Fruit fly (Drosophila melanogaster) whole organism, embryonic: Measurements from ENCODE around the gene Cdc27.

ENCODE experiments used
- CG11504 ChIP-seq: fragments of 200-800 bp; sonication (Bioruptor generic); optimal IDR thresholded peaks from 3 replicates; lab custom pipeline; 2019; ENCODE audit warnings: missing biosample characterization, mild to moderate bottlenecking, missing genetic modification characterization, moderate library complexity
- CG11695 ChIP-seq: fragments of 200-800 bp; sonication (Bioruptor generic); IDR thresholded peaks from 3 replicates; pipeline ENCODE4 v1.3.6; 2022; ENCODE audit warnings: missing biosample characterization, missing genetic modification characterization
- CG15011 ChIP-seq: fragments of 200-800 bp; sonication (Bioruptor generic); optimal IDR thresholded peaks from 3 replicates; lab custom pipeline; 2018; ENCODE audit warnings: missing biosample characterization, mild to moderate bottlenecking, missing genetic modification characterization
- CG17612 ChIP-seq: fragments of 200-800 bp; sonication (Bioruptor generic); IDR thresholded peaks from 2 replicates; pipeline ENCODE4 v1.3.6; 2022; ENCODE audit warnings: missing biosample characterization, missing genetic modification characterization
- CG31365 ChIP-seq: fragments of 200-800 bp; sonication (Bioruptor generic); optimal IDR thresholded peaks from 2 replicates; lab custom pipeline; 2018; ENCODE audit warnings: missing biosample characterization, mild to moderate bottlenecking, missing genetic modification characterization
- CG5180 ChIP-seq: fragments of 200-800 bp; sonication (Bioruptor generic); optimal IDR thresholded peaks from 3 replicates; lab custom pipeline; 2017; ENCODE audit warnings: missing biosample characterization, missing genetic modification characterization, mild to moderate bottlenecking, moderate library complexity, missing genetic modification reagents
- CG5245 ChIP-seq: fragments of 200-800 bp; sonication (Bioruptor generic); optimal IDR thresholded peaks from 3 replicates; lab custom pipeline; 2016; ENCODE audit warnings: missing biosample characterization, missing genetic modification characterization
- HLH3B ChIP-seq: fragments of 200-800 bp; sonication (Bioruptor generic); IDR thresholded peaks from 2 replicates; pipeline ENCODE4 v1.3.6; 2022; ENCODE audit warnings: missing biosample characterization, missing genetic modification characterization
- chm ChIP-seq: fragments of 200-800 bp; sonication (Bioruptor generic); IDR thresholded peaks from 2 replicates; pipeline ENCODE4 v1.3.6; 2022; ENCODE audit warnings: missing biosample characterization, missing genetic modification characterization
- repo ChIP-seq: fragments of 200-800 bp; sonication (Bioruptor generic); optimal IDR thresholded peaks from 2 replicates; lab custom pipeline; 2016; ENCODE audit warnings: missing biosample characterization, missing genetic modification characterization
- sr ChIP-seq: fragments of 200-800 bp; sonication (Bioruptor generic); IDR thresholded peaks from 3 replicates; pipeline ENCODE4 v1.3.6; 2022; ENCODE audit warnings: missing biosample characterization, missing genetic modification characterization

dm6 chr3L:7243775-7244438 is 5.2 kb downstream of the Cdc27 start, which contains the start of the genes mRpL50 and mei-P22:
- no peak for TF ChIP-seq CG11695 (GFP tag; lab: Robert Waterston, UW)
- no peak for TF ChIP-seq CG5245 (GFP tag; lab: Kevin White, UChicago)
- no peak for TF ChIP-seq CG5180 (GFP tag; lab: Kevin White, UChicago)
- TF ChIP-seq repo (GFP tag; lab: Kevin White, UChicago) = no peak
- no peak for TF ChIP-seq chm (GFP tag; lab: Robert Waterston, UW)
- TF ChIP-seq HLH3B (GFP tag; lab: Robert Waterston, UW) = no peak
- TF ChIP-seq CG31365 (tag; lab: Kevin White, UChicago) = no peak
- no peak for TF ChIP-seq CG17612 (GFP tag; lab: Robert Waterston, UW)
- TF ChIP-seq sr = no peak
- TF ChIP-seq CG15011 = no peak
- peak; percentile 23 for TF ChIP-seq CG11504 (tag; lab: Kevin White, UChicago)
